Fruit fly (Drosophila melanogaster) whole organism, embryonic: ENCODE measurements around the gene PpD6.

Source experiments
- ATbp ChIP-seq: fragments of 200-800 bp; sonication (Bioruptor generic); optimal IDR thresholded peaks from 2 replicates; lab custom pipeline; 2017; ENCODE audit warnings: missing biosample characterization, mild to moderate bottlenecking, missing genetic modification characterization, missing genetic modification reagents
- Bdp1 ChIP-seq: fragments of 200-800 bp; sonication (Bioruptor generic); optimal IDR thresholded peaks from 3 replicates; lab custom pipeline; 2016; ENCODE audit warnings: missing biosample characterization, missing genetic modification characterization
- CG11085 ChIP-seq: fragments of 200-800 bp; sonication (Bioruptor generic); IDR thresholded peaks from 2 replicates; pipeline ENCODE4 v1.3.6; 2022; ENCODE audit warnings: missing biosample characterization, missing genetic modification characterization
- CG11398 ChIP-seq: fragments of 200-800 bp; sonication (Bioruptor generic); optimal IDR thresholded peaks from 2 replicates; lab custom pipeline; 2016; ENCODE audit warnings: missing biosample characterization, missing genetic modification characterization
- CG12155 ChIP-seq: fragments of 200-800 bp; sonication (Bioruptor generic); optimal IDR thresholded peaks from 3 replicates; lab custom pipeline; 2016; ENCODE audit warnings: missing biosample characterization, missing genetic modification characterization
- CG12391 ChIP-seq: fragments of 200-800 bp; sonication (Bioruptor generic); optimal IDR thresholded peaks from 3 replicates; lab custom pipeline; 2018; ENCODE audit warnings: missing biosample characterization, mild to moderate bottlenecking, missing genetic modification characterization, moderate library complexity
- CG1603 ChIP-seq: fragments of 200-800 bp; sonication (Bioruptor generic); optimal IDR thresholded peaks from 2 replicates; lab custom pipeline; 2019; ENCODE audit warnings: missing biosample characterization, mild to moderate bottlenecking, missing genetic modification characterization, moderate library complexity
- CG16863 ChIP-seq: fragments of 200-800 bp; sonication (Bioruptor generic); optimal IDR thresholded peaks from 3 replicates; lab custom pipeline; 2016; ENCODE audit warnings: missing biosample characterization, missing genetic modification characterization
- CG2199 ChIP-seq: fragments of 200-800 bp; sonication (Bioruptor generic); IDR thresholded peaks from 3 replicates; pipeline ENCODE4 v1.3.6; 2022; ENCODE audit warnings: missing biosample characterization, missing genetic modification characterization
- CG31388 ChIP-seq: fragments of 200-800 bp; sonication (Bioruptor generic); optimal IDR thresholded peaks from 2 replicates; lab custom pipeline; 2016; ENCODE audit warnings: missing biosample characterization, missing genetic modification characterization
- CG3163 ChIP-seq: fragments of 200-800 bp; sonication (Bioruptor generic); optimal IDR thresholded peaks from 3 replicates; lab custom pipeline; 2016; ENCODE audit warnings: missing biosample characterization, missing genetic modification characterization
- CG33213 ChIP-seq: fragments of 200-800 bp; sonication (Bioruptor generic); optimal IDR thresholded peaks from 3 replicates; lab custom pipeline; 2016; ENCODE audit warnings: missing biosample characterization, missing genetic modification characterization
- CG4424 ChIP-seq: fragments of 200-800 bp; sonication (Bioruptor generic); optimal IDR thresholded peaks from 3 replicates; lab custom pipeline; 2016; ENCODE audit warnings: missing biosample characterization, missing genetic modification characterization
- CG4730 ChIP-seq: fragments of 200-800 bp; sonication (Bioruptor generic); IDR thresholded peaks from 2 replicates; pipeline ENCODE4 v1.3.6; 2022; ENCODE audit warnings: missing biosample characterization, missing genetic modification characterization
- CG7357 ChIP-seq: fragments of 200-800 bp; sonication (Bioruptor generic); IDR thresholded peaks from 3 replicates; pipeline ENCODE4 v1.3.6; 2022; ENCODE audit warnings: missing biosample characterization, missing genetic modification characterization
- CG7839 ChIP-seq: fragments of 200-800 bp; sonication (Bioruptor generic); optimal IDR thresholded peaks from 3 replicates; lab custom pipeline; 2018; ENCODE audit warnings: missing biosample characterization, mild to moderate bottlenecking, missing genetic modification characterization, moderate library complexity
- CG9215 ChIP-seq: fragments of 200-800 bp; sonication (Bioruptor generic); IDR thresholded peaks from 2 replicates; pipeline ENCODE4 v1.3.6; 2022; ENCODE audit warnings: missing biosample characterization, missing genetic modification characterization
- CG9609 ChIP-seq: fragments of 200-800 bp; sonication (Bioruptor generic); optimal IDR thresholded peaks from 3 replicates; lab custom pipeline; 2016; ENCODE audit warnings: missing biosample characterization, missing genetic modification characterization
- D19A ChIP-seq: fragments of 200-800 bp; optimal IDR thresholded peaks from 3 replicates; lab custom pipeline; 2019; ENCODE audit warnings: missing biosample characterization, mild to moderate bottlenecking, missing genetic modification characterization, moderate library complexity
- Dbx ChIP-seq: fragments of 200-800 bp; sonication (Bioruptor generic); IDR thresholded peaks from 3 replicates; pipeline ENCODE4 v1.3.6; 2022; ENCODE audit warnings: missing biosample characterization, missing genetic modification characterization
- Dip2 ChIP-seq: fragments of 200-800 bp; sonication (Bioruptor generic); IDR thresholded peaks from 2 replicates; pipeline ENCODE4 v1.3.6; 2022; ENCODE audit warnings: missing biosample characterization, missing genetic modification characterization
- Hand ChIP-seq: fragments of 200-800 bp; sonication (Bioruptor generic); optimal IDR thresholded peaks from 2 replicates; lab custom pipeline; 2017; ENCODE audit warnings: mild to moderate bottlenecking, missing biosample characterization, missing genetic modification reagents, missing genetic modification characterization
- Hmx ChIP-seq: fragments of 200-800 bp; sonication (Bioruptor generic); optimal IDR thresholded peaks from 2 replicates; lab custom pipeline; 2016; ENCODE audit warnings: missing biosample characterization, missing genetic modification characterization
- Lhr ChIP-seq: fragments of 200-800 bp; sonication (Bioruptor generic); optimal IDR thresholded peaks from 3 replicates; lab custom pipeline; 2017; ENCODE audit warnings: mild to moderate bottlenecking, missing biosample characterization, missing genetic modification reagents, missing genetic modification characterization
- Nf-YA ChIP-seq: fragments of 200-800 bp; sonication (Bioruptor generic); IDR thresholded peaks from 2 replicates; pipeline ENCODE4 v1.3.6; 2022; ENCODE audit warnings: missing biosample characterization, missing genetic modification characterization
- NfI ChIP-seq: fragments of 200-800 bp; sonication (Bioruptor generic); optimal IDR thresholded peaks from 3 replicates; lab custom pipeline; 2018; ENCODE audit warnings: missing biosample characterization, mild to moderate bottlenecking, missing genetic modification characterization, moderate library complexity
- Oaz ChIP-seq: fragments of 200-800 bp; sonication (Bioruptor generic); IDR thresholded peaks from 2 replicates; pipeline ENCODE4 v1.3.6; 2022; ENCODE audit warnings: missing biosample characterization, missing genetic modification characterization
- Sox100B ChIP-seq: fragments of 200-800 bp; sonication (Bioruptor generic); optimal IDR thresholded peaks from 3 replicates; lab custom pipeline; 2018; ENCODE audit warnings: missing biosample characterization, mild to moderate bottlenecking, missing genetic modification characterization
- Sox102F ChIP-seq: fragments of 200-800 bp; sonication (Bioruptor generic); optimal IDR thresholded peaks from 2 replicates; lab custom pipeline; 2018; ENCODE audit warnings: missing biosample characterization, mild to moderate bottlenecking, missing genetic modification characterization, moderate library complexity
- Ssrp ChIP-seq: fragments of 200-800 bp; sonication (Bioruptor generic); optimal IDR thresholded peaks from 2 replicates; lab custom pipeline; 2018; ENCODE audit warnings: missing biosample characterization, mild to moderate bottlenecking, missing genetic modification characterization, moderate library complexity
- TFAM ChIP-seq: fragments of 200-800 bp; sonication (Bioruptor generic); optimal IDR thresholded peaks from 2 replicates; lab custom pipeline; 2017; ENCODE audit warnings: missing biosample characterization, missing genetic modification characterization, inconsistent platforms
- Usf ChIP-seq: fragments of 200-800 bp; sonication (Bioruptor generic); optimal IDR thresholded peaks from 2 replicates; lab custom pipeline; 2017; ENCODE audit warnings: missing genotype, missing biosample characterization, missing genetic modification characterization
- ac ChIP-seq: fragments of 200-800 bp; sonication (Bioruptor generic); optimal IDR thresholded peaks from 3 replicates; lab custom pipeline; 2017; ENCODE audit warnings: missing biosample characterization, mild to moderate bottlenecking, missing genetic modification characterization
- amos ChIP-seq: fragments of 200-800 bp; sonication (Bioruptor generic); IDR thresholded peaks from 2 replicates; pipeline ENCODE4 v1.3.6; 2022; ENCODE audit warnings: missing biosample characterization, missing genetic modification characterization; ENCODE audit not compliant: partially characterized antibody
- bcd ChIP-seq: fragments of 200-800 bp; sonication (Bioruptor generic); optimal IDR thresholded peaks from 2 replicates; lab custom pipeline; 2017; ENCODE audit warnings: missing biosample characterization, mild to moderate bottlenecking, missing genetic modification characterization
- dm ChIP-seq: fragments of 200-800 bp; sonication (Bioruptor generic); optimal IDR thresholded peaks from 3 replicates; lab custom pipeline; 2016; ENCODE audit warnings: missing biosample characterization, missing genetic modification characterization
- en ChIP-seq: fragments of 200-800 bp; sonication (Bioruptor generic); optimal IDR thresholded peaks from 2 replicates; lab custom pipeline; 2016; ENCODE audit warnings: missing biosample characterization, missing genetic modification characterization
- esg ChIP-seq: fragments of 200-800 bp; sonication (Bioruptor generic); conservative IDR thresholded peaks from 2 replicates; pipeline ENCODE4 v1.3.6; 2022; ENCODE audit warnings: missing biosample characterization, missing genetic modification characterization
- gem ChIP-seq: fragments of 200-800 bp; sonication (Bioruptor generic); optimal IDR thresholded peaks from 2 replicates; lab custom pipeline; 2019; ENCODE audit warnings: missing biosample characterization, mild to moderate bottlenecking, missing genetic modification characterization, moderate library complexity
- hbn ChIP-seq: fragments of 200-800 bp; sonication (Bioruptor generic); IDR thresholded peaks from 2 replicates; pipeline ENCODE4 v1.3.6; 2022; ENCODE audit warnings: missing biosample characterization, missing genetic modification characterization; ENCODE audit not compliant: partially characterized antibody
- jigr1 ChIP-seq: fragments of 200-800 bp; sonication (Bioruptor generic); IDR thresholded peaks from 3 replicates; pipeline ENCODE4 v1.3.6; 2022; ENCODE audit warnings: missing biosample characterization, missing genetic modification characterization
- lilli ChIP-seq: fragments of 200-800 bp; sonication (Bioruptor generic); optimal IDR thresholded peaks from 3 replicates; lab custom pipeline; 2016; ENCODE audit warnings: missing biosample characterization, missing genetic modification characterization
- nerfin-1 ChIP-seq: fragments of 200-800 bp; sonication (Bioruptor generic); optimal IDR thresholded peaks from 3 replicates; lab custom pipeline; 2019; ENCODE audit warnings: missing biosample characterization, mild to moderate bottlenecking, missing genetic modification characterization, moderate library complexity
- nmo ChIP-seq: fragments of 200-800 bp; sonication (Bioruptor generic); optimal IDR thresholded peaks from 2 replicates; lab custom pipeline; 2018; ENCODE audit warnings: missing biosample characterization, mild to moderate bottlenecking, missing genetic modification characterization, moderate library complexity
- pan ChIP-seq, 4 experiments: fragments of >200 bp in 3 of 4; fragments of 200-800 bp in 1 of 4; sonication (Bioruptor generic) in 1 of 4; optimal IDR thresholded peaks in 3 of 4; IDR thresholded peaks in 1 of 4; 2 replicates each; pipeline versions ENCODE4 v1.3.6 to Lab custom; 2017 to 2022; ENCODE audit warnings: missing biosample characterization in 2 of 4, missing genetic modification characterization in 2 of 4, mixed read lengths in 1 of 4
- sr ChIP-seq: fragments of 200-800 bp; sonication (Bioruptor generic); IDR thresholded peaks from 3 replicates; pipeline ENCODE4 v1.3.6; 2022; ENCODE audit warnings: missing biosample characterization, missing genetic modification characterization
- trem ChIP-seq: fragments of 200-800 bp; optimal IDR thresholded peaks from 3 replicates; lab custom pipeline; 2019; ENCODE audit warnings: missing biosample characterization, mild to moderate bottlenecking, missing genetic modification characterization, moderate library complexity
- trh ChIP-seq: fragments of 200-800 bp; sonication (Bioruptor generic); optimal IDR thresholded peaks from 2 replicates; lab custom pipeline; 2016; ENCODE audit warnings: missing biosample characterization, missing genetic modification characterization

PpD6 gene

dm6 chr2L:3152696-3153613 is 43.5 kb downstream of the PpD6 start (continued):
- TF ChIP-seq sr (GFP tag; lab: Robert Waterston, UW), result peak; percentile 81; the same call in 2 of the 3 replicates
- no peak for TF ChIP-seq amos
- TF ChIP-seq CG7357, result peak; percentile 85
- peak; percentile 97 for TF ChIP-seq CG16863
- TF ChIP-seq trem (tag; lab: Kevin White, UChicago), result peak; percentile 91
- peak; percentile 89 for TF ChIP-seq dm (GFP tag; lab: Kevin White, UChicago)
- peak; percentile 61 for TF ChIP-seq CG11085
- TF ChIP-seq Usf (GFP tag; lab: Kevin White, UChicago), result peak; percentile 66
- peak; percentile 95 for TF ChIP-seq CG7839 (tag; lab: Kevin White, UChicago)
- peak; percentile 96 for TF ChIP-seq Ssrp (tag; lab: Kevin White, UChicago)
- peak; percentile 82 for TF ChIP-seq CG12155
- TF ChIP-seq CG3163 (GFP tag; lab: Kevin White, UChicago), result peak; percentile 83
- TF ChIP-seq pan (optimal IDR thresholded peaks at IDR 0.05; lab: Kevin White, UChicago), result no peak
- peak in 1 of 2 experiments; percentile 92 for TF ChIP-seq pan (GFP tag; optimal IDR thresholded peaks at IDR 0.05 in 1 of 2, IDR thresholded peaks at IDR 0.05 in 1 of 2)
- peak; percentile 89 for TF ChIP-seq lilli (GFP tag; lab: Kevin White, UChicago)
- peak; percentile 97 for TF ChIP-seq gem
- peak; percentile 97 for TF ChIP-seq CG2199 (GFP tag; lab: Robert Waterston, UW)
- TF ChIP-seq ac (GFP tag; lab: Kevin White, UChicago), result peak; percentile 39
- peak; percentile 89 for TF ChIP-seq Nf-YA
- peak; percentile 92 for TF ChIP-seq D19A (tag; lab: Kevin White, UChicago)
- peak; percentile 96 for TF ChIP-seq CG12391 (tag; lab: Kevin White, UChicago)
- TF ChIP-seq Dip2, result peak; percentile 37; the same call in 1 of the 2 replicates
- TF ChIP-seq esg (GFP tag; lab: Robert Waterston, UW), result peak; percentile 91
- TF ChIP-seq CG31388 (GFP tag; lab: Kevin White, UChicago), result peak; percentile 87
- TF ChIP-seq Dbx (GFP tag; lab: Robert Waterston, UW), result 0 out of 3 replicates have a peak, but pooled peaks have one; percentile 42
- peak; percentile 93 for TF ChIP-seq nerfin-1
- TF ChIP-seq CG9609, result peak; percentile 97
- TF ChIP-seq nmo, result peak; percentile 96
- TF ChIP-seq CG9215 (GFP tag; lab: Robert Waterston, UW), result peak; percentile 82
- TF ChIP-seq ATbp (GFP tag; lab: Kevin White, UChicago), result peak; percentile 96
- TF ChIP-seq CG11398 (GFP tag; lab: Kevin White, UChicago), result peak; percentile 93
- TF ChIP-seq Bdp1, result peak; percentile 83
- peak; percentile 98 for TF ChIP-seq Sox102F (GFP tag; lab: Kevin White, UChicago)
- TF ChIP-seq CG33213, result peak; percentile 96
- TF ChIP-seq CG1603 (tag; lab: Kevin White, UChicago), result peak; percentile 98
- TF ChIP-seq hbn (GFP tag; lab: Robert Waterston, UW), result no peak
- TF ChIP-seq TFAM (GFP tag; lab: Kevin White, UChicago), result peak; percentile 69
- TF ChIP-seq bcd (GFP tag; lab: Kevin White, UChicago), result peak; percentile 92
- peak; percentile 92 for TF ChIP-seq Lhr (GFP tag; lab: Kevin White, UChicago)
- TF ChIP-seq CG4730 (GFP tag; lab: Robert Waterston, UW), result peak; percentile 93
- TF ChIP-seq trh (GFP tag; lab: Kevin White, UChicago), result peak; percentile 82
- peak; percentile 76 for TF ChIP-seq Oaz
- peak; percentile 91 for TF ChIP-seq NfI
- peak; percentile 91 for TF ChIP-seq Sox100B
- TF ChIP-seq en (GFP tag; lab: Kevin White, UChicago), result peak; percentile 93
- TF ChIP-seq CG4424, result peak; percentile 95
- TF ChIP-seq Hmx (GFP tag; lab: Kevin White, UChicago), result no peak
- TF ChIP-seq Hand (GFP tag; lab: Kevin White, UChicago), result peak; percentile 8
- TF ChIP-seq jigr1, result peak; percentile 92
